Fruit fly (Drosophila melanogaster) whole organism, embryonic: ENCODE results near the gene Evi5.
A peak's percentile ranks its signal among the peaks of the same experiment; 100 is the strongest.

Experiments
- ATbp ChIP-seq: fragments of 200-800 bp; sonication (Bioruptor generic); optimal IDR thresholded peaks from 2 replicates; lab custom pipeline; 2017; ENCODE audit warnings: missing biosample characterization, mild to moderate bottlenecking, missing genetic modification characterization, missing genetic modification reagents
- Bdp1 ChIP-seq: fragments of 200-800 bp; sonication (Bioruptor generic); optimal IDR thresholded peaks from 3 replicates; lab custom pipeline; 2016; ENCODE audit warnings: missing biosample characterization, missing genetic modification characterization
- Blimp-1 ChIP-seq: fragments of 200-800 bp; sonication (Bioruptor generic); optimal IDR thresholded peaks from 3 replicates; lab custom pipeline; 2018; ENCODE audit warnings: missing biosample characterization, missing genetic modification characterization, mild to moderate bottlenecking, moderate library complexity, missing genetic modification reagents
- CG12071 ChIP-seq: fragments of 200-800 bp; sonication (Bioruptor generic); optimal IDR thresholded peaks from 3 replicates; lab custom pipeline; 2018; ENCODE audit warnings: missing biosample characterization, mild to moderate bottlenecking, missing genetic modification characterization
- CG12236 ChIP-seq: fragments of 200-800 bp; sonication (Bioruptor generic); optimal IDR thresholded peaks from 2 replicates; lab custom pipeline; 2016; ENCODE audit warnings: missing biosample characterization, missing genetic modification characterization
- CG12299 ChIP-seq: fragments of 200-800 bp; sonication (Bioruptor generic); optimal IDR thresholded peaks from 2 replicates; lab custom pipeline; 2018; ENCODE audit warnings: missing biosample characterization, mild to moderate bottlenecking, missing genetic modification characterization
- CG1233 ChIP-seq: fragments of 200-800 bp; sonication (Bioruptor generic); optimal IDR thresholded peaks from 4 replicates; lab custom pipeline; 2018; ENCODE audit warnings: missing biosample characterization, mild to moderate bottlenecking, missing genetic modification characterization
- CG14441 ChIP-seq: fragments of 200-800 bp; sonication (Bioruptor generic); IDR thresholded peaks from 2 replicates; pipeline ENCODE4 v1.3.6; 2022; ENCODE audit warnings: missing biosample characterization, missing genetic modification characterization
- CG14860 ChIP-seq: fragments of 200-800 bp; sonication (Bioruptor generic); IDR thresholded peaks from 3 replicates; pipeline ENCODE4 v1.3.6; 2022; ENCODE audit warnings: missing biosample characterization, missing genetic modification characterization; ENCODE audit not compliant: partially characterized antibody
- CG15514 ChIP-seq: fragments of 200-800 bp; sonication (Bioruptor generic); optimal IDR thresholded peaks from 3 replicates; lab custom pipeline; 2017; ENCODE audit warnings: missing biosample characterization, missing genetic modification characterization, mild to moderate bottlenecking, moderate library complexity, missing genetic modification reagents
- CG16779 ChIP-seq: fragments of 200-800 bp; sonication (Bioruptor generic); IDR thresholded peaks from 2 replicates; pipeline ENCODE4 v1.3.6; 2022; ENCODE audit warnings: missing biosample characterization, missing genetic modification characterization
- CG2120 ChIP-seq: fragments of 200-800 bp; sonication (Bioruptor generic); optimal IDR thresholded peaks from 3 replicates; lab custom pipeline; 2016; ENCODE audit warnings: missing biosample characterization, missing genetic modification characterization
- CG30403 ChIP-seq: fragments of 200-800 bp; sonication (Bioruptor generic); optimal IDR thresholded peaks from 3 replicates; lab custom pipeline; 2016; ENCODE audit warnings: missing biosample characterization, missing genetic modification characterization
- CG32767 ChIP-seq: fragments of 200-800 bp; sonication (Bioruptor generic); IDR thresholded peaks from 2 replicates; pipeline ENCODE4 v1.3.6; 2022; ENCODE audit warnings: missing biosample characterization, missing genetic modification characterization
- CG33557 ChIP-seq: fragments of 200-800 bp; sonication (Bioruptor generic); optimal IDR thresholded peaks from 2 replicates; lab custom pipeline; 2019; ENCODE audit warnings: missing biosample characterization, mild to moderate bottlenecking, missing genetic modification characterization, moderate library complexity
- CG3407 ChIP-seq: fragments of 200-800 bp; sonication (Bioruptor generic); optimal IDR thresholded peaks from 2 replicates; lab custom pipeline; 2018; ENCODE audit warnings: missing biosample characterization, mild to moderate bottlenecking, missing genetic modification characterization
- CG4282 ChIP-seq: fragments of 200-800 bp; sonication (Bioruptor generic); optimal IDR thresholded peaks from 2 replicates; lab custom pipeline; 2016; ENCODE audit warnings: missing biosample characterization, missing genetic modification characterization
- CG4404 ChIP-seq: fragments of 200-800 bp; sonication (Bioruptor generic); IDR thresholded peaks from 2 replicates; pipeline ENCODE4 v1.3.6; 2022; ENCODE audit warnings: missing biosample characterization, missing genetic modification characterization
- CG7357 ChIP-seq: fragments of 200-800 bp; sonication (Bioruptor generic); IDR thresholded peaks from 3 replicates; pipeline ENCODE4 v1.3.6; 2022; ENCODE audit warnings: missing biosample characterization, missing genetic modification characterization
- CHES-1-like ChIP-seq: fragments of 200-800 bp; sonication (Bioruptor generic); optimal IDR thresholded peaks from 2 replicates; lab custom pipeline; 2016; ENCODE audit warnings: missing biosample characterization, missing genetic modification characterization
- CoRest ChIP-seq: fragments of 200-800 bp; sonication (Bioruptor generic); optimal IDR thresholded peaks from 3 replicates; lab custom pipeline; 2018; ENCODE audit warnings: missing biosample characterization, mild to moderate bottlenecking, missing genetic modification characterization, moderate library complexity
- Deaf1 ChIP-seq: fragments of 200-800 bp; optimal IDR thresholded peaks from 3 replicates; lab custom pipeline; 2019; ENCODE audit warnings: missing biosample characterization, mild to moderate bottlenecking, missing genetic modification characterization, moderate library complexity
- H2.0 ChIP-seq: fragments of 200-800 bp; sonication (Bioruptor generic); IDR thresholded peaks from 2 replicates; pipeline ENCODE4 v1.3.6; 2022; ENCODE audit warnings: missing biosample characterization, missing genetic modification characterization
- Hr3 ChIP-seq: fragments of 200-800 bp; sonication (Bioruptor generic); optimal IDR thresholded peaks from 3 replicates; lab custom pipeline; 2016; ENCODE audit warnings: missing biosample characterization, missing genetic modification characterization
- MESR4 ChIP-seq: fragments of 200-800 bp; sonication (Bioruptor generic); optimal IDR thresholded peaks from 2 replicates; lab custom pipeline; 2018; ENCODE audit warnings: missing biosample characterization, mild to moderate bottlenecking, missing genetic modification characterization, moderate library complexity
- Med ChIP-seq: fragments of 200-800 bp; sonication (Bioruptor generic); peaks from one replicate; lab custom pipeline; 2016; ENCODE audit warnings: missing biosample characterization, missing genetic modification characterization, mild to moderate bottlenecking, inconsistent platforms, moderate library complexity
- Optix ChIP-seq: fragments of 200-800 bp; sonication (Bioruptor generic); IDR thresholded peaks from 3 replicates; pipeline ENCODE4 v1.3.6; 2022; ENCODE audit warnings: missing biosample characterization, missing genetic modification characterization
- Rfx ChIP-seq: fragments of 200-800 bp; sonication (Bioruptor generic); IDR thresholded peaks from 2 replicates; pipeline ENCODE4 v1.3.6; 2022; ENCODE audit warnings: missing biosample characterization, missing genetic modification characterization
- Ssrp ChIP-seq: fragments of 200-800 bp; sonication (Bioruptor generic); optimal IDR thresholded peaks from 2 replicates; lab custom pipeline; 2018; ENCODE audit warnings: missing biosample characterization, mild to moderate bottlenecking, missing genetic modification characterization, moderate library complexity
- Vsx1 ChIP-seq: fragments of 200-800 bp; sonication (Bioruptor generic); optimal IDR thresholded peaks from 2 replicates; lab custom pipeline; 2017; ENCODE audit warnings: missing biosample characterization, mild to moderate bottlenecking, missing genetic modification characterization, missing genetic modification reagents
- ash1 ChIP-seq: fragments of 200-800 bp; sonication (Bioruptor generic); optimal IDR thresholded peaks from 2 replicates; lab custom pipeline; 2018; ENCODE audit warnings: missing biosample characterization, mild to moderate bottlenecking, missing genetic modification characterization
- bigmax ChIP-seq: fragments of 200-800 bp; sonication (Bioruptor generic); optimal IDR thresholded peaks from 2 replicates; lab custom pipeline; 2018; ENCODE audit warnings: missing biosample characterization, mild to moderate bottlenecking, missing genetic modification characterization
- crp ChIP-seq, 2 experiments: fragments of 200-800 bp; sonication (Bioruptor generic); optimal IDR thresholded peaks; 2 replicates in 1 of 2; 3 replicates in 1 of 2; lab custom pipeline; 2017; ENCODE audit warnings: missing biosample characterization in 2 of 2, missing genetic modification characterization in 2 of 2, mild to moderate bottlenecking in 1 of 2, moderate library complexity in 1 of 2
- cwo ChIP-seq: fragments of 200-800 bp; sonication (Bioruptor generic); optimal IDR thresholded peaks from 3 replicates; lab custom pipeline; 2017; ENCODE audit warnings: missing biosample characterization, missing genetic modification characterization, mild to moderate bottlenecking, moderate library complexity, missing genetic modification reagents
- da ChIP-seq: fragments of 200-800 bp; sonication (Bioruptor generic); optimal IDR thresholded peaks from 2 replicates; lab custom pipeline; 2016; ENCODE audit warnings: missing biosample characterization, missing genetic modification characterization
- dati ChIP-seq: fragments of 200-800 bp; sonication (Bioruptor generic); IDR thresholded peaks from 2 replicates; pipeline ENCODE4 v1.3.6; 2022; ENCODE audit warnings: missing biosample characterization, missing genetic modification characterization
- dpn ChIP-seq, 2 experiments: fragments of 200-800 bp; sonication (Bioruptor generic); optimal IDR thresholded peaks; 3 replicates each; lab custom pipeline; 2016; ENCODE audit warnings: missing biosample characterization in 2 of 2, missing genetic modification characterization in 2 of 2
- fd3F ChIP-seq: fragments of 200-800 bp; sonication (Bioruptor generic); optimal IDR thresholded peaks from 2 replicates; lab custom pipeline; 2018; ENCODE audit warnings: missing biosample characterization, mild to moderate bottlenecking, missing genetic modification characterization, moderate library complexity
- gcm ChIP-seq: fragments of 200-800 bp; sonication (Bioruptor generic); optimal IDR thresholded peaks from 2 replicates; lab custom pipeline; 2019; ENCODE audit warnings: missing biosample characterization, mild to moderate bottlenecking, missing genetic modification characterization, moderate library complexity
- hkb ChIP-seq, 2 experiments: fragments of 200-800 bp in 1 of 2; fragments of >200 bp in 1 of 2; sonication (Bioruptor generic) in 1 of 2; IDR thresholded peaks in 1 of 2; optimal IDR thresholded peaks in 1 of 2; 2 replicates each; pipeline versions ENCODE4 v1.3.6 to Lab custom; 2017 to 2022; ENCODE audit warnings: missing biosample characterization in 1 of 2, missing genetic modification characterization in 1 of 2
- hth ChIP-seq: fragments of >200 bp; optimal IDR thresholded peaks from 2 replicates; lab custom pipeline; 2017; ENCODE audit warnings: inconsistent platforms
- maf-S ChIP-seq: fragments of 200-800 bp; sonication (Bioruptor generic); optimal IDR thresholded peaks from 2 replicates; lab custom pipeline; 2016; ENCODE audit warnings: missing biosample characterization, missing genetic modification characterization
- nerfin-1 ChIP-seq: fragments of 200-800 bp; sonication (Bioruptor generic); optimal IDR thresholded peaks from 3 replicates; lab custom pipeline; 2019; ENCODE audit warnings: missing biosample characterization, mild to moderate bottlenecking, missing genetic modification characterization, moderate library complexity
- otp ChIP-seq: fragments of 200-800 bp; sonication (Bioruptor generic); IDR thresholded peaks from 3 replicates; pipeline ENCODE4, ENCODE4 v1.3.6; 2022; ENCODE audit warnings: missing biosample characterization, missing genetic modification characterization
- pan ChIP-seq, 4 experiments: fragments of >200 bp in 3 of 4; fragments of 200-800 bp in 1 of 4; sonication (Bioruptor generic) in 1 of 4; optimal IDR thresholded peaks in 3 of 4; IDR thresholded peaks in 1 of 4; 2 replicates each; pipeline versions ENCODE4 v1.3.6 to Lab custom; 2017 to 2022; ENCODE audit warnings: missing biosample characterization in 2 of 4, missing genetic modification characterization in 2 of 4, mixed read lengths in 1 of 4
- pho ChIP-seq: fragments of 200-800 bp; sonication (Bioruptor generic); optimal IDR thresholded peaks from 2 replicates; lab custom pipeline; 2016; ENCODE audit warnings: missing biosample characterization, missing genetic modification characterization
- pros ChIP-seq: fragments of 200-800 bp; sonication (Bioruptor generic); optimal IDR thresholded peaks from 3 replicates; lab custom pipeline; 2019; ENCODE audit warnings: missing biosample characterization, mild to moderate bottlenecking, missing genetic modification characterization, moderate library complexity
- row ChIP-seq: fragments of 200-800 bp; sonication (Bioruptor generic); IDR thresholded peaks from 3 replicates; pipeline ENCODE4 v1.3.6; 2022; ENCODE audit warnings: missing biosample characterization, missing genetic modification characterization
- so ChIP-seq: fragments of 200-800 bp; sonication (Bioruptor generic); IDR thresholded peaks from 3 replicates; pipeline ENCODE4 v1.3.6; 2022; ENCODE audit warnings: missing biosample characterization, missing genetic modification characterization
- tup ChIP-seq: fragments of 200-800 bp; sonication (Bioruptor generic); optimal IDR thresholded peaks from 2 replicates; lab custom pipeline; 2016; ENCODE audit warnings: missing biosample characterization, mild to moderate bottlenecking, missing genetic modification characterization, moderate library complexity

Gene Evi5

dm6 chrX:11468304-11468703 is 14.1 kb upstream of the Evi5 start (continued):
- TF ChIP-seq da (GFP tag; lab: Kevin White, UChicago) (no peak), cwo (GFP tag; lab: Kevin White, UChicago) (no peak), CG32767 (GFP tag; lab: Robert Waterston, UW) (no peak), dati (GFP tag; lab: Robert Waterston, UW) (no peak), dpn (GFP tag; optimal IDR thresholded peaks at IDR 0.05; lab: Kevin White, UChicago) (no peak), pho (GFP tag; lab: Kevin White, UChicago) (no peak), MESR4 (no peak), pros (GFP tag; lab: Kevin White, UChicago) (no peak), hkb (optimal IDR thresholded peaks at IDR 0.05; lab: Kevin White, UChicago) (no peak), hkb (GFP tag; IDR thresholded peaks at IDR 0.05; lab: Robert Waterston, UW) (peak; percentile 47; the same call in 1 of the 2 replicates), CG16779 (GFP tag; lab: Robert Waterston, UW) (no peak), Bdp1 (GFP tag; lab: Kevin White, UChicago) (no peak), CG1233 (GFP tag; lab: Kevin White, UChicago) (no peak), Vsx1 (GFP tag; lab: Kevin White, UChicago) (no peak), CG2120 (no peak), fd3F (GFP tag; lab: Kevin White, UChicago) (no peak), CG3407 (GFP tag; lab: Kevin White, UChicago) (no peak), CG7357 (no peak), CHES-1-like (no peak), CG12236 (GFP tag; lab: Kevin White, UChicago) (no peak), Hr3 (GFP tag; lab: Kevin White, UChicago) (no peak), CG15514 (peak; percentile 15), CG4282 (GFP tag; lab: Kevin White, UChicago) (no peak), crp (GFP tag; optimal IDR thresholded peaks at IDR 0.05; lab: Kevin White, UChicago) (no peak), Deaf1 (tag; lab: Kevin White, UChicago) (no peak), CG14860 (GFP tag; lab: Robert Waterston, UW) (0 out of 3 replicates have a peak, but pooled peaks have one; percentile 31), Ssrp (tag; lab: Kevin White, UChicago) (no peak), bigmax (GFP tag; lab: Kevin White, UChicago) (no peak), CG4404 (GFP tag; lab: Robert Waterston, UW) (no peak), so (GFP tag; lab: Robert Waterston, UW) (no peak), nerfin-1 (tag; lab: Kevin White, UChicago) (no peak), ash1 (GFP tag; lab: Kevin White, UChicago) (no peak), row (GFP tag; lab: Robert Waterston, UW) (peak; percentile 59; the same call in 2 of the 3 replicates), pan (optimal IDR thresholded peaks at IDR 0.05; lab: Kevin White, UChicago) (no peak), pan (GFP tag; optimal IDR thresholded peaks at IDR 0.05 in 1 of 2, IDR thresholded peaks at IDR 0.05 in 1 of 2) (peak in 1 of 2 experiments; percentile 58), CG30403 (GFP tag; lab: Kevin White, UChicago) (no peak), otp (GFP tag; lab: Robert Waterston, UW) (0 out of 3 replicates have a peak, but pooled peaks have one; percentile 24), H2.0 (GFP tag; lab: Robert Waterston, UW) (no peak), CG14441 (GFP tag; lab: Robert Waterston, UW) (peak; percentile 52), CG12299 (no peak), CG33557 (GFP tag; lab: Kevin White, UChicago) (no peak), tup (GFP tag; lab: Kevin White, UChicago) (no peak), Rfx (GFP tag; lab: Robert Waterston, UW) (peak; percentile 58), CG12071 (GFP tag; lab: Kevin White, UChicago) (no peak), Med (GFP tag; lab: Kevin White, UChicago) (peak; percentile 20), ATbp (no peak), CoRest (peak; percentile 6), Optix (GFP tag; lab: Robert Waterston, UW) (no peak), hth (lab: Kevin White, UChicago) (no peak), Blimp-1 (GFP tag; lab: Kevin White, UChicago) (no peak), gcm (GFP tag; lab: Kevin White, UChicago) (no peak), maf-S (GFP tag; lab: Kevin White, UChicago) (no peak)
